Fruit fly (Drosophila melanogaster) whole organism: ENCODE data around the gene brv2.

Source experiments
- CG8478 ChIP-seq: fragments of >200 bp; optimal IDR thresholded peaks from 2 replicates; lab custom pipeline; 2018; ENCODE audit warnings: inconsistent platforms
- Dll ChIP-seq: fragments of >200 bp; optimal IDR thresholded peaks from 2 replicates; lab custom pipeline; 2017
- EcR ChIP-seq, 2 experiments: fragments of >200 bp; optimal IDR thresholded peaks; 2 replicates each; lab custom pipeline; 2017; ENCODE audit warnings: missing biosample characterization in 2 of 2, missing genetic modification characterization in 2 of 2, missing genetic modification reagents in 2 of 2
- pan ChIP-seq: fragments of >200 bp; optimal IDR thresholded peaks from 2 replicates; lab custom pipeline; 2017
- psq ChIP-seq: fragments of >200 bp; optimal IDR thresholded peaks from 2 replicates; lab custom pipeline; 2017
- usp ChIP-seq: fragments of >200 bp; optimal IDR thresholded peaks from 2 replicates; lab custom pipeline; 2017; ENCODE audit warnings: missing biosample characterization, missing genetic modification characterization, mixed read lengths

The brv2 gene

dm6 chr3L:17344596-17344995 lies at the start of gene brv2:
brv2 (minus strand) TSS chr3L:17344696.
- TF ChIP-seq psq (lab: Kevin White, UChicago), result no peak
- no peak for TF ChIP-seq EcR (GFP tag; optimal IDR thresholded peaks at IDR 0.05; lab: Kevin White, UChicago)
- TF ChIP-seq Dll (lab: Kevin White, UChicago), result no peak
- TF ChIP-seq CG8478 (lab: Kevin White, UChicago), result no peak
- no peak for TF ChIP-seq usp (GFP tag; lab: Kevin White, UChicago)
- no peak for TF ChIP-seq pan (lab: Kevin White, UChicago)

DNA sequence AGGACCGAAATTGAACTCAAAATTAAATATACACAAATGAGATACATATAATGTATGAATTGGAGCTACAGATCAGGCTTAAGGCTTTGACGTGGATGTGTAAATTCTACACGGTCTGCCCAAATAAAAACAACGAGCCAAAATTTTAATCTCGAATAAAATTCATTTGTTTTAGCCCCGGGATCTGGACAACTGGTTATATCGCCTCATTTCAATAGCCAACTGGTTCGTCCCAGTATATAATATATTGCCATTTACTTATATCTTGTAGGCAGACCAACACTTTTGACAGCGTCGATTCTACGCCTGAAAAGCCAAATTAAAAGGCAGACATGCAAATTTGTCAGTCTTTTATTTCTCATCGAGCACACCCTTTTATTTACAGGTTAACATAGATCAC lies 48.6 kb upstream of the brv2 start:
- TF ChIP-seq CG8478 (lab: Kevin White, UChicago) (no peak), pan (lab: Kevin White, UChicago) (no peak), EcR (GFP tag; optimal IDR thresholded peaks at IDR 0.05; lab: Kevin White, UChicago) (no peak), Dll (lab: Kevin White, UChicago) (no peak), psq (lab: Kevin White, UChicago) (no peak), usp (GFP tag; lab: Kevin White, UChicago) (no peak)

dm6 chr3L:17392412-17392811 lies 47.9 kb upstream of the brv2 start:
- TF ChIP-seq EcR (GFP tag; optimal IDR thresholded peaks at IDR 0.05; lab: Kevin White, UChicago) (no peak), CG8478 (lab: Kevin White, UChicago) (no peak), pan (lab: Kevin White, UChicago) (no peak), psq (lab: Kevin White, UChicago) (no peak)

DNA sequence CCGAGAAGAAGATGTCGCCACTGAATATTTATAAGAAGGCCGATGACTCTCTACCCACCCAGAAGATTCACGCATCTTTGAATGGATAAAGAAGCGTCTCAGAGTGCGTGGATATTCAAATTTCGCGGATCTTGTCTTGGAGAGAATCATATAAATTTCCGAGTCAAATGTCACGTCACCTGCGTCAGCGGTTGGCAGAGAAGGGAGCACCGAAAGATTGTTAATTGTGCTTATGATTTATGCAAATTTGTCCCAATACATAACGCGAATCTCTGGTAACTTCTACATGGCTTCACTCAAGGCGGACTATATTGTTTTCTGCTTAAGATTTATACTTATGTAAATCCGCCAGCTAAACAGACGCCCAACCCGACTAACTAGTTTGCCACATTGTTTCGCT lies 46.6 kb upstream of the brv2 start:
- TF ChIP-seq usp (GFP tag; lab: Kevin White, UChicago) (no peak), pan (lab: Kevin White, UChicago) (no peak), CG8478 (lab: Kevin White, UChicago) (no peak), Dll (lab: Kevin White, UChicago) (no peak), EcR (GFP tag; optimal IDR thresholded peaks at IDR 0.05; lab: Kevin White, UChicago) (no peak), psq (lab: Kevin White, UChicago) (no peak)

DNA sequence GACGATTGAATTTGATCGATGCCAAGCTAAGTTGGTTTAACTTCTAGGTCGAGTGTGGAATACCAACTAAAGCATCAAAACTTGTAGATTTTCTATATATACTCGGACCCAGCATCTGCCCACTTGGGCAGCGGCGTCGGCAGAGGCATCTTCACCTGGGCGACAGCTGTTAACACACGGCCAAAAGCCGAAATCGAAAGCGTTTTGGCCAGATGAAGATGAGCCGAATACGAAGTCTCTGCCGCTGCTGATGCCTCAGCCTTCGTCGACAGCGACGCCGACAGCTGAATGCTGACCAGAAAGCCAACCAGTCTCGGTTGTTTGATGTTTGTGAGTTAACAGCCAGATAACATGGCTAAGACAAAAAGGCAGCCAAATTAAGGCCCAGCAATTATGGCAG lies 44.4 kb upstream of the brv2 start, which contains the start of gene CG13731:
Gene CG13731 (minus strand): TSS at position 62 of the 400 bp plus-strand sequence.
- no peak for TF ChIP-seq EcR (GFP tag; optimal IDR thresholded peaks at IDR 0.05; lab: Kevin White, UChicago)
- TF ChIP-seq usp (GFP tag; lab: Kevin White, UChicago), result no peak

DNA sequence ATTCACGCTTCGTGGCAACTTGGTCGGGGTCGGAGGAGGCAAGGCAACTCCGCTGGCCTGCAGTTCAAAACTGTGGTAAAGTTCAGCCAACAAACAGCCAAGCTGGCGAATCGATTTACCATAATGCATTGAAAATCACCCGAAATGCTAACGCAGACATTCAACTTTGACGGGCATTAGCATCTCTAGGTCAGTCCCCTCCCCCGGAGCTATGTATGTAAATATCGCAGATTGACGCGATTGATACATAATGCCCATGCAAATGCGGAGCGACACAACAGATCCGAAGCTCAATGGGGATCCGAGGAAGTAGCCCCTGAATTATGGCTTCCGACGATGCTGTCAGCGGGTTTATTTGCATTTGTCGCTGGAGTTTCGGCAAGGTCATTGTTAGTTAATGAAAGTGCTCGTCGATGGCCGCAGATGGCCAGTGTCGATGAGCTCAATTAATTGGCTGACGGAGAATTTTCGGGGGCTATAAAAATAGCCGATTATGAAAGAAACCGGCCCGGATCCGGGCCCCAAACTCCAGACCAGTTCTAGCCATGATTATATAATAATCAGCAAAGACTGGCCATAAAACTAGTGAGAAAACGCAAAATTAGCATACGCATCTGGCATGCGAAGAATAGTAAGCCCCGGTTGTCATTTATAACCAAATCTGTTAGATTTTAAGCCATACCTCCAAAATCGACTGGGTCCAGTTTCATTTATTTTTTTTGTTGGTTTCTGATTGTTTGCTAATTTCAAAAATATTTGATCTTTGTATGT lies 42.3 kb upstream of the brv2 start:
- TF ChIP-seq EcR (GFP tag; optimal IDR thresholded peaks at IDR 0.05; lab: Kevin White, UChicago) (no peak), usp (GFP tag; lab: Kevin White, UChicago) (no peak), pan (lab: Kevin White, UChicago) (no peak), CG8478 (lab: Kevin White, UChicago) (no peak), psq (lab: Kevin White, UChicago) (no peak), Dll (lab: Kevin White, UChicago) (no peak)

DNA sequence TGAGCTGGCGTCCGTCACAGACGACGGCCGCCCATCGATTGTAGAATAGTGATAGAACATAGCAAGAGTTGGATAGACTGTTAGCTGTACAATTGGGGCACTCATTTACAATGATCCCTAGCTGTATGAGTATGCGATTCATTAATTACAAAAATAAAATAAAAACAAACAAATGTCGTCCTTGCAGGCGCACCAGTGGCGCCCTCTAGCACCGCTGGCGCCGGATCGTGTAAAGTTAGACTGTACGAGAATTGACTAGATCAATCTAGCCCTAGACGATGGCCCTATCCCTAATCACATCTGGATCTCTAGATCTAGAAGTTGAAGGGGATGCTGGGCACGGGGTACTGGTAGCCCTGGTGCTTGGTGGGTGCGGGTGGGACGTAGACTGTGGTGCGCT lies 39.2 kb upstream of the brv2 start:
- TF ChIP-seq psq (lab: Kevin White, UChicago), result no peak
- TF ChIP-seq CG8478 (lab: Kevin White, UChicago), result no peak
- no peak for TF ChIP-seq EcR (GFP tag; optimal IDR thresholded peaks at IDR 0.05; lab: Kevin White, UChicago)
- TF ChIP-seq Dll (lab: Kevin White, UChicago), result no peak
- no peak for TF ChIP-seq pan (lab: Kevin White, UChicago)
- no peak for TF ChIP-seq usp (GFP tag; lab: Kevin White, UChicago)

dm6 chr3L:17383285-17383684 lies 38.8 kb upstream of the brv2 start:
- no peak for TF ChIP-seq psq (lab: Kevin White, UChicago)

DNA sequence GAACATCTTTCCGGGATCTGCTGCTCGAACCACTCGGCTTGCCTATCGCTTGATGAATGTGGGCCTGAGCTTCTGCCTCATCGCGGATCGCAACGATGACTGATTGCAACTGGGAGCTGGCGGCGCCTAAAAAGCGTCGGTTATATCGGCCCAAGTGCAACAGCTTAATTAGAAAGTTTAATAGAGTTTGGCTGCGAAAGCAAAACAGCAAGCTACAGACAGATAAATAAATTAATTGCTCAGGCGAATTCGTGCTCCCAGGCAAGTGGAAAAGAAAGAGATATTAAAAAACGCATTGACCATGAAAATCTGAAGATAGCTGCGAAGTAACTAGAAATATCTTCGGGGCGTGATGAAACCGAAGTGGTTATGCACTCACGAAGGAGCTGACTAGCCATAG lies 38.1 kb upstream of the brv2 start, which contains the start of gene CG13728:
Gene CG13728 (minus strand): TSS at position 101 of the 400 bp plus-strand sequence.
- TF ChIP-seq pan (lab: Kevin White, UChicago) (no peak), CG8478 (lab: Kevin White, UChicago) (no peak), EcR (GFP tag; optimal IDR thresholded peaks at IDR 0.05; lab: Kevin White, UChicago) (no peak), usp (GFP tag; lab: Kevin White, UChicago) (no peak), psq (lab: Kevin White, UChicago) (no peak), Dll (lab: Kevin White, UChicago) (no peak)

DNA sequence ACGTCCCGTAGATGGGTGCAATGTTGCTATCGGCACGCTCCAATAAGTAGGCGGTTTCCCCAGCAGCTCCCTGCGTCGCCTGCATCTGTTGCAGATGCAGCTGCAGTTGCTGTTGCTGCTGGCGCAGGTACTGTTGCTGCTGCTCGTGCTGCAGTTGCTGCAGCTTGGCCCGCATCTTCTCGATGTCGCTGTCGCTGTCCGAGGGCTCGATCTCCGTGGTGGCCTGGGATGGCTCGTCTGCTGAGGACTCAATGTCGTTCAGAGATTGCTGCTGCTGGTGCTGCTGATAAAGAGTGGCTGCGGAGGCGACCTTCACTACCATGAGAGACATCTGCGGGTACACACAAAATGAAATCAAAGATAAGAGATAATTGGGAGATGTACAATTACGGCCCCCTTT lies 37.5 kb upstream of the brv2 start:
- no peak for TF ChIP-seq CG8478 (lab: Kevin White, UChicago)

dm6 chr3L:17379311-17379710 lies 34.8 kb upstream of the brv2 start, which contains the start of gene Cad74A:
Cad74A (minus strand) TSS chr3L:17379530.
- no peak for TF ChIP-seq EcR (GFP tag; optimal IDR thresholded peaks at IDR 0.05; lab: Kevin White, UChicago)
- no peak for TF ChIP-seq pan (lab: Kevin White, UChicago)
- no peak for TF ChIP-seq usp (GFP tag; lab: Kevin White, UChicago)
- no peak for TF ChIP-seq psq (lab: Kevin White, UChicago)
- no peak for TF ChIP-seq CG8478 (lab: Kevin White, UChicago)

DNA sequence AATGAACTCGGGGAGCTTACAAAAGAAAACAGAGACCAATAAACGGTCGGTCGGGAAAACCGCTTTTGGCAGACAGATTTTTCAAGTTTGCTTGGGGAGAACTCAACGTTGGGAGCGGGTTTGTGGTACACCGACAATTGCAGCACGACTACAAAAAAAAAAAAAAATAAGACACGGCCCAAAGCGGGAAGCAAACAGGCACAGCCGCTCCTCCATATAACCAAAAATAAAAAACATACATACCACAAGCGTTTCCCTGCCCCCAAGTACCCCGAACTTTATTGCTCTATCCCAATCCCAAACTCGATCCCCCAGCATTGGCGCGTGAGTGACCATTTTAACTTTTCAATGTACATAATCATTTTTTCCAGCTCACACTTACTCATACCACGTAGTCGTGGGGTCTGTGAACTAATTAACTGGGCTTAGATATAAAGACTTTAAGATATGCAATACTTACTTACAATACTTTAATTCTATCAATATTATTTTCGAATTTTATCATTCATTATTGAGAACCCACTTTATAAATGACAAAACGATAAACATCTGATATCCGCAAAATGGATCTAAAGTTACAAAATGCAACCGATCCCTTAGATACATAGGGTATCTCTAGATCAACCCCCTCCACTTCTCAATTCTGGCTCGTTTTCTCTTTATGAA lies 30.6 kb upstream of the brv2 start:
- TF ChIP-seq usp (GFP tag; lab: Kevin White, UChicago) (no peak), pan (lab: Kevin White, UChicago) (no peak), EcR (GFP tag; optimal IDR thresholded peaks at IDR 0.05; lab: Kevin White, UChicago) (no peak), Dll (lab: Kevin White, UChicago) (no peak), psq (lab: Kevin White, UChicago) (no peak), CG8478 (lab: Kevin White, UChicago) (no peak)
